Worm (Caenorhabditis elegans) whole organism, early embryonic: ENCODE results near the gene srh-289.

Source experiments
- ama-1 ChIP-seq: fragments of 150-350 bp; optimal IDR thresholded peaks from 2 replicates; lab custom pipeline; 2014
- ceh-13 ChIP-seq: fragments of 200-800 bp; sonication (Bioruptor generic); optimal IDR thresholded peaks from 2 replicates; lab custom pipeline; 2018; ENCODE audit warnings: mild to moderate bottlenecking, missing genetic modification characterization, missing compliant biosample characterization
- ceh-36 ChIP-seq: sonication (generic microtip); optimal IDR thresholded peaks from 2 replicates; lab custom pipeline; 2016; ENCODE audit warnings: missing genetic modification characterization, inconsistent platforms, missing compliant biosample characterization
- scrt-1 ChIP-seq: fragments of 200-800 bp; sonication (Bioruptor generic); IDR thresholded peaks from 2 replicates; pipeline ENCODE4 v1.3.6; 2022; ENCODE audit warnings: missing genetic modification characterization, missing compliant biosample characterization
- sea-1 ChIP-seq: fragments of 200-800 bp; sonication (Bioruptor generic); conservative IDR thresholded peaks from 2 replicates; pipeline ENCODE4 v1.3.6; 2022; ENCODE audit warnings: missing genetic modification characterization, missing compliant biosample characterization
- tra-4 ChIP-seq: sonication (generic microtip); optimal IDR thresholded peaks from 2 replicates; lab custom pipeline; 2017; ENCODE audit warnings: missing genetic modification characterization, missing compliant biosample characterization

DNA sequence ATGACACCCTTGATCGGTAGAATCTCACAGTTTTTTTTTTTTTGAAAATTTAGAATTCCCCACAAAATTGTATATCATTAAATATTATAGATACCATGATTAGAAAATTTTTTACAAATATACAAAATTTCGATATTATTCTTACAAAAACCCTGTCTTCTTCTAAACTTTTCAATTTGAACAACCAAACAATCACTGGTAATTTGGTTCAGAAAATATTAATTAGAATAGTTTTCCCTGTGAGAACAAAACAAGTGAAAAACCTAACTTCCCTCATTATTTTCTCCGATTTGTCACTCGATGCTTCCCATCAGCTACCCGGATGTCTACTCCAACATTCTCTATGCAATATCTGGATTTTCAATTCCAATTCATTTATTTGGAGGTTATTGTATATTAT lies 16.2 kb upstream of the srh-289 start, which contains the start of gene srh-296:
- no peak for TF ChIP-seq ceh-13 (GFP tag; lab: Kevin White, UChicago)
- no peak for TF ChIP-seq ama-1 (lab: Kevin White, UChicago)
- no peak for TF ChIP-seq tra-4 (tag; lab: Kevin White, UChicago)
- no peak for TF ChIP-seq ceh-36 (tag; lab: Kevin White, UChicago)
- TF ChIP-seq scrt-1 (GFP tag; lab: Robert Waterston, UW), result no peak
- TF ChIP-seq sea-1 (GFP tag; lab: Robert Waterston, UW), result no peak
